Fruit fly (Drosophila melanogaster): Measurements from ENCODE around the gene CG10492.

The CG10492 gene

DNA sequence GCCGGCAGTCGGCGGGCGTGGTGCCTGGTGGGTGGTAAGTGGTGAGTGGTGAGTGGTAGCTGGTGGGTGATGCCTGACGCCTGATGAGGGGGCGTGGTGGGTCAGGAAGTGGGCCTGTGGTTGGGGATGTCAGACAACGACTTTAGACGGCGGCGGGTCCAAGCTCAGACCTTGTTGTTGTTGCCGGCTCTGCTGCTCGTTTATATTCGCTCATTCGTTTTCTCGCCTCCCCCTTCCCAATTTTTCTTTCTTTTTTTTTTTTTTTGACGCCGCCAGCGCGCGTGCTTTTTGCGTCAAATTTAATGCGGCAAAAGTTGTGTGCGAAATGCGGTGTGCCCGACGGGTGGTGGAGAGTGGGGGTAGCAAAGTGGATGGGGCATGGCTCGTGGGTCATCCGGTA, 34.2 kb upstream of the CG10492 start:
- TF ChIP-seq usp (GFP tag; optimal IDR thresholded peaks at IDR 0.05) (no peak), pan (optimal IDR thresholded peaks at IDR 0.05) (no peak), CG8478 (optimal IDR thresholded peaks at IDR 0.05) (no peak), Dll (optimal IDR thresholded peaks at IDR 0.05) (no peak), psq (optimal IDR thresholded peaks at IDR 0.05) (no peak), EcR (GFP tag; optimal IDR thresholded peaks at IDR 0.05) (no peak)

DNA sequence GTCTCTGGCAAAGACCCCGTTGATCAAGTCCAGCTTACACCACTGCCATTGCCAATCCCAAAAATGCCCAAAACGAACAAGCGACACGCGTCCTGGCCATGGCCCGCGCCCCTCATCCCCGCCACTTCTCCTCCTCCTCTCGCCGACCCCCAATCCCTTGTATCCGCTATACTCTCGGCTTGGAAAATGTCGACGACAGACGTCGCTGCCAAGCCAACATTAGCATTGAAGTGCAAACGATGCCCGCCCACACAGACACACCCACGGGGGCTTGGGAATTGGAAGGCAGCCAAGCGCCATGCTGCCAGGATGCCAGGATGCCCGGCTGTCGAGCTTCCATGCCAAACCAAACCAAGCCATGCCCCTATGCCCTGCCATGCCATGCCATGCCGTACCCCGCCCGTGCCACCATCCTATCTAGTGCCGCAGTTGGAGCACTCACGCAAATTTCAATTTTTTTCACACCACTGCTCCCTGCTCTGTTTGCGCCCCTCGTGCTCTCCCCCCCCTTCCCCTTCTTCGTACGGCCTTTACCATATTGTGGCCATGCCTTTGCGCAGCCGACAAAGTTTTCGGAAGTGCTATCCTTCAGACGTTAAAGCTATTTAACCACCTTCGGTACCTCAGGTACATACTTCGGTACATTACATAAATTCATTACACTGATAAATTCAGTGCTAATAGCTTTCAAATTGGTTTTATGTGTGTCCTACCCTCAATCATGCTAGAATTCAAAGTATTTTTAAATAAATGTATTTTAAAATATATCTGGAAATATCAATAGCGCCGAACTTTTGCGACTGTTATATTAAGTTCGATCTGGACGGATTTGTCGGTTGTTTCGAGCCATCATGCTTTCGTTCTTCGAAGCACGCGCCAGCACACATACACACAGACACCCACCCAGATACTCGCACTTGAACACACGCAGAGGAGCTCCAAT, 32.3 kb upstream of the CG10492 start:
- TF ChIP-seq usp (GFP tag; optimal IDR thresholded peaks at IDR 0.05): no peak
- TF ChIP-seq CG8478 (optimal IDR thresholded peaks at IDR 0.05): no peak
- TF ChIP-seq psq (optimal IDR thresholded peaks at IDR 0.05): no peak
- no peak for TF ChIP-seq Dll (optimal IDR thresholded peaks at IDR 0.05)
- TF ChIP-seq EcR (GFP tag; optimal IDR thresholded peaks at IDR 0.05): no peak
- no peak for TF ChIP-seq pan (optimal IDR thresholded peaks at IDR 0.05)

DNA sequence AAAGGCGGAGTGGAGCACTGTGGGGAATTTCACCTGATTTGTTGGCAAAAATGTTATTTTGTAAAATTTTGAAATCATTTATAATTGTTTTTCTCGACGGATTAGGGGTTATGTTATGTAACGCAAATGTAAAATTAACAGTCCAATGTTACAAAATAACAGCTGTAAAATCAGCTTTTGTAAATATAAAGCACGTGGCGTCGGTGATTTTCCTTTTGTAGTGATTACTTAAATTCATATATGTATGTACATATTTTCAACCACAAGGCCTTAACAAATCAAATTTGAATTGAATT, 31.7 kb upstream of the CG10492 start, which contains the start of gene CG15172:
CG15172 (plus strand) TSS at position 197 of the 296 bp plus-strand sequence.
- TF ChIP-seq Dll (optimal IDR thresholded peaks at IDR 0.05) (no peak), EcR (GFP tag; optimal IDR thresholded peaks at IDR 0.05) (no peak), psq (optimal IDR thresholded peaks at IDR 0.05) (no peak), usp (GFP tag; optimal IDR thresholded peaks at IDR 0.05) (no peak), CG8478 (optimal IDR thresholded peaks at IDR 0.05) (no peak), pan (optimal IDR thresholded peaks at IDR 0.05) (no peak)

DNA sequence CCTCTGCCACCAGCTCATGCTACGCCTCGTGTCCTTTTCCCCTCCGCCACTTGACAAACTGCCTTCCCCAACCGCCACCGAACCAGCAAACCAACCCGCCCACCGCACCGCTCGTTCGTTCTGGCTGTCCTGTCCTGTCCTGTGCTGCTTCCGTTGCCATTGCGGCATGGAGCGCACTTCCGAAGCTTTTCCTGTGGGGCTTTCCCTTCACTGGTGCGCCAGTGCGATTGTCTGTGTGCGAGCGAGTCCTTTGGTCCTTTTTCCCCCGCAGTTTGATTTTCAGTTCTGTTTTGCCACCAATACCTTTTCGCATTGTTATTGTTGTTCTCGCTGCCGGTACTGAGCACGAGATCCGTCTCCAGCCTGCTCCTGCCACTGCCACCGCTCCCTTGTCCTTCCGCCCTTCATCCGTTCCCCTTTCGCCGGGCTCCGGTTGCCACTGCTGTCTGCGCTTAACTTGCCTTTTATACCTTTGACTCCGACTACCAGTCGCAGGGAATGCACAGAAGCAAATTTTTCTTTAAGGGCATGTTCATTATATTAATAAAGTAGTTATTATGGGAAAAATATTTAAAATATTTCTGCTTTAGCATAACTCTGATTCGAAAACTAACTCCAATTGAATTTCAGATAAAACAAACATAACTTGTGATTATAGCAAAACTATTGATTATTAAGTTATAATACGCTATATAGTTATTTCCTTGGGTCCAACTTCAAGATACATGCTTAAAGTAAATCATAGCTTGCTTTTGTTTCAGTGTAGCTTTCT, 29.7 kb upstream of the CG10492 start:
- TF ChIP-seq EcR (GFP tag; optimal IDR thresholded peaks at IDR 0.05) (no peak), psq (optimal IDR thresholded peaks at IDR 0.05) (no peak), Dll (optimal IDR thresholded peaks at IDR 0.05) (no peak), pan (optimal IDR thresholded peaks at IDR 0.05) (no peak), CG8478 (optimal IDR thresholded peaks at IDR 0.05) (no peak), usp (GFP tag; optimal IDR thresholded peaks at IDR 0.05) (no peak)

DNA sequence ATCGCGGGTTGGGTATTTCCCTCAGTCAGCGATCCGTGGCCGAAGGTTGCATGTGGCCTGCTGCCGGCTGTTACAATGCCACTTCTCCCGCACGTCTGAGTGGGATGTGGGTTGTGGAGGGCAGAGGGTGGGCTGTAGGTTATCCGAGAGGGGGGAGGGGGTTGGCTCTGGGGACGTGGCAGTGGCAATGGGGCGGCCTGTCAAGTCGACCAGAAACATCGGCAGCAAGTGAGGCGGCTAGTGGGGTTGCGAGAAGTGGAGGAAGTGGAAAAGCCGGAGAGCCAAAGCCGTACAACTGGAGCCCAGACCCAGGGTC, 29.2 kb upstream of the CG10492 start:
- TF ChIP-seq pan (optimal IDR thresholded peaks at IDR 0.05): no peak
- no peak for TF ChIP-seq psq (optimal IDR thresholded peaks at IDR 0.05)
- no peak for TF ChIP-seq CG8478 (optimal IDR thresholded peaks at IDR 0.05)
- TF ChIP-seq EcR (GFP tag; optimal IDR thresholded peaks at IDR 0.05): no peak
- TF ChIP-seq usp (GFP tag; optimal IDR thresholded peaks at IDR 0.05): no peak

DNA sequence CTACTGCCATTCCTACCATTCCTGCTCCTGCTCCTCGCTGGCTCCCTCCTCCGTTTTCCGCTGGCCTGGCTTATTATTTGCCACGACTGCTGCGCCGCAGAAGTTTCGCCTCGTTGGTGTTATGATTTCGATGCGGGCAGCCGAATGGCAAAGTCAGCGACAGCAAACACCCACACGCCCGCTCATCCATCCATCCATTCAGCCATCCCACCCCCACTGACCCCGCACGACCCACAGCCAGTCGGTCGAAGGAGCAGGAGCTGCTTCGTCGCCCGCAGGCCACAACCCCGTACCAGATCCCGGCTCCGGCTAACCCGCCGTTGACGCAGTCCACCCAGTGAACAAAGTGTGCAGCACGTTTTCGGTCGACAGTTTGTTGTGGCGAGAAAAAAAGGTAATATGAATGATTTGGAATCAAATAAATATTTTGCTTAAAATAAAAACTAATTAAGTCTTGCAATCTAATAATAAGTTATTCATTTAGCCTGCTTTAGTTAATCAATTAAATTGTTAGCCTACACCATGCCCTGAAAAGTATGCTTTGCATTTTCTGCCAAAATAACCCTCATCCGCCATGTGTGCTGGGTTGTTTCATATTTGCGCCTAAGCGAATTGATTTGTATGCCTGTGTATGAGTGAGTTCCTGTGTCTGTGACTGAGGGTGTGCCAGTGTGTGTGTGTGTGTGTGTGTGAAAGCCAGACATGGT, 27.2 kb upstream of the CG10492 start:
- TF ChIP-seq pan (optimal IDR thresholded peaks at IDR 0.05): no peak
- no peak for TF ChIP-seq EcR (GFP tag; optimal IDR thresholded peaks at IDR 0.05)
- TF ChIP-seq Dll (optimal IDR thresholded peaks at IDR 0.05): no peak
- no peak for TF ChIP-seq psq (optimal IDR thresholded peaks at IDR 0.05)
- no peak for TF ChIP-seq CG8478 (optimal IDR thresholded peaks at IDR 0.05)
- TF ChIP-seq usp (GFP tag; optimal IDR thresholded peaks at IDR 0.05): no peak

DNA sequence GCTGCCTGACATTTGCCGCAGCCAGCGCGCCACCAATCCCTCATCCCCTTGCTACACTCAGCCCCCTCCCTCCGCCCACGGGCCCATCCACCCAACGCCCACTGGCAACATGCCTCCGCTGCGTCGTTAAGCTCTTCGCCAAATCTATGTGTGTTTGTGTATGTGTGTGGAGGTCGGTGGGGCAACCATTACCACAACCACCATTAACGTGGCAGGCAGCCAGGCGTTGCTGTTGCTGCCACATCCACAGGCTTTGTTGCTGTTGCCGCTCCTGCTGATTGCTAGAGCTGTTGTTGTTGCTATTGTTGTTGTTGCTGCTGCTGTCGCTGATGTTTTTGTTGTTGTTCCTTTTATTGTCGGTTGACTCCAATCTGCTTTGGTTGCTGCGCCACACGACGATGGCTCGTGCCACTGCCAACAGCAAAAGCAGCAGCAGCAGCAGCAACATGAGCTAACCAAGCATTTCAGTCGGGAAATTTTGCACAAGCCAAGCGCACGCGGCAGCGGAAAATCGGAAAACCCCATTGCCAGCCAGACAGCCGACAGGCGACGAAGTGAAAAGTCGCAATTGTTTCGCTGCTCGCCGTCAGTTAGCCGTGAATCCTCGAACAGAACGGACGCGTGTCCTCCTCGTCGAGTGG, 26.5 kb upstream of the CG10492 start, which contains the start of gene Sidpn:
Sidpn (plus strand) TSS at position 465 of the 641 bp plus-strand sequence.
- no peak for TF ChIP-seq EcR (GFP tag; optimal IDR thresholded peaks at IDR 0.05)
- TF ChIP-seq pan (optimal IDR thresholded peaks at IDR 0.05): no peak
- TF ChIP-seq usp (GFP tag; optimal IDR thresholded peaks at IDR 0.05): no peak
- no peak for TF ChIP-seq CG8478 (optimal IDR thresholded peaks at IDR 0.05)
- no peak for TF ChIP-seq Dll (optimal IDR thresholded peaks at IDR 0.05)
- no peak for TF ChIP-seq psq (optimal IDR thresholded peaks at IDR 0.05)

DNA sequence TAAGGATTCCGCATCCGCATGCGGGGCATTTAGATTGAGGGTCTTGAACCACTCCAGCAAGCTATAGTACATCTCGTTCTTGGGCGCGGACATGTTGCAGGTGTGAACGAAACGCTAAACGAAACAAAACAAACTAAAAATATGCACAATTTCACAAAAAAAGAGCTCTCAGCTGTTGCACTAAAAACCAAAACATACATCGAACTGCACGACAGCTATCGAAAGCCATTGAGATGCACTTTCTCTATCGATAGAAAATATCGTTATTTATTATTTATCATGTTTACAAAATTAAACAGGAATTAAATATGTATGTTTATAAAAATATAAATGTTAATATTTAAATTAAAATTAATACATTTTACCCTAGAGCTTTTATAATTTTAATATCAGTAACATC, 20.6 kb upstream of the CG10492 start, which contains the start of gene hook:
hook (minus strand) TSS at position 211 of the 400 bp plus-strand sequence.
- TF ChIP-seq Dll (optimal IDR thresholded peaks at IDR 0.05) (no peak), usp (GFP tag; optimal IDR thresholded peaks at IDR 0.05) (no peak), EcR (GFP tag; optimal IDR thresholded peaks at IDR 0.05) (no peak), pan (optimal IDR thresholded peaks at IDR 0.05) (no peak), psq (optimal IDR thresholded peaks at IDR 0.05) (no peak), CG8478 (optimal IDR thresholded peaks at IDR 0.05) (no peak)

DNA sequence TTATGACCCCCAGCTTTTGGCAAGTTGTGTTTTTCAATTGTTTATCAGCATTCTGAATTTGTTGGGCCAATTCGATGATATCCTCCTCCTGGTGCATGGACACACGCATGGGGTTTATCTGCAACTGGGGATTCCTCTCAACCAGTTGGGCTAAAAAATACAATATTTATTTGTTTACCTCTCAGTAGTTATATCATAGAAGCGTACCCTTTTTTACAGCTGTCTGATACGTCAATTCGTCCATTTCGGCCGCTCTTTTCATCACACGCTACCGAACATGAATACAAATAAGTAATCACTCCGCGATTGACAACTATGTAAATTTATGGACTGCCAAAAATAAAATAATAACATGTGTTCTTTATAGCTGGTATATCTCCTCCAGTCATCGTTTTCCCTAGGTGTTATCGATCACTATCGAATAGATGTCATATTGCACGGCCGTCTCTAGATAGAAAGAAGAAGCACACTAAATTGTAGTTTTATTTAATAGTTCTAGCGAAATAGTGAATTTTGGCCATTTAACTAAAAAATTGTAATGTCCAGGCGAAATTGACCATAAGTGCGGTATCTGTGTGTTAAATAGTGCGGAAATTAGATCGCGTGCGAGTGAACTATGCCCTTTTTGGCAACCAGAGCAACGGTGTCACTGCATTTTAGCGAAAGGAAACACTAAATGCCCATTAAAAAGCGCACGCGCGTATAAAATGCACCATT, 19.5 kb upstream of the CG10492 start, which contains the start of the genes mib2 and CG31800:
mib2 (plus strand) TSS at position 232 of the 717 bp plus-strand sequence.
CG31800 (minus strand) TSS at position 364 of the 717 bp plus-strand sequence.
- TF ChIP-seq EcR (GFP tag; optimal IDR thresholded peaks at IDR 0.05) (no peak), CG8478 (optimal IDR thresholded peaks at IDR 0.05) (no peak), psq (optimal IDR thresholded peaks at IDR 0.05) (no peak), pan (optimal IDR thresholded peaks at IDR 0.05) (no peak)

DNA sequence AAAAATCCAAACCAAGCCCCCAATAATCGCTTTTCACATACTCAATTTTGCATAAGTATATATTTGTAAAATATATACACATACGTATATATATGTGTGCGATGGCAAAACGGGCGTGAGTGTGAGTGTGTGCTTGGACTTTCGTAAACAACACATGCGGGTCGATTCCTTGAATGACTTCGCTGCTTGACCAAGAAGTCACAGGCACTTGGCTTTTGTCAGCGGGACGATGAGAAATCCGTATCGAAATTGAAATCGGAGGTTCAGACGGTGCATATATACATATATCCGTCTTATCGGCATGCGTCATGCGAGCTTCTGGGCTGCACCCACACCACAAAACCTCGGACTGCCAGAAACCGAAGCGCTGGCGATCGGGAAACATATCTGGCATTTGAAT, 18.9 kb upstream of the CG10492 start:
- TF ChIP-seq Dll (optimal IDR thresholded peaks at IDR 0.05) (no peak), CG8478 (optimal IDR thresholded peaks at IDR 0.05) (no peak), usp (GFP tag; optimal IDR thresholded peaks at IDR 0.05) (no peak), psq (optimal IDR thresholded peaks at IDR 0.05) (no peak), pan (optimal IDR thresholded peaks at IDR 0.05) (no peak), EcR (GFP tag; optimal IDR thresholded peaks at IDR 0.05) (no peak)
